Fruit fly (Drosophila melanogaster): Measurements from ENCODE around the gene Cbp80.

- TF ChIP-seq EcR (GFP tag; optimal IDR thresholded peaks at IDR 0.05) (no peak), CG8478 (optimal IDR thresholded peaks at IDR 0.05) (no peak), psq (optimal IDR thresholded peaks at IDR 0.05) (no peak), pan (optimal IDR thresholded peaks at IDR 0.05) (no peak), usp (GFP tag; optimal IDR thresholded peaks at IDR 0.05) (no peak)
Measured at dm6 chrX:4630836-4631235, 19.0 kb upstream of the Cbp80 start, which contains the start of gene Alms1b.

Data from whole organism.